Fruit fly (Drosophila melanogaster) whole organism, embryonic: ENCODE data around the gene CG43063.

ENCODE experiments used
- Awh ChIP-seq: fragments of 200-800 bp; sonication (Bioruptor generic); IDR thresholded peaks from 2 replicates; pipeline ENCODE4, ENCODE4 v1.3.6; 2022; ENCODE audit warnings: missing biosample characterization, missing genetic modification characterization
- Bgb ChIP-seq: fragments of 200-800 bp; sonication (Bioruptor generic); IDR thresholded peaks from 2 replicates; pipeline ENCODE4 v1.3.6; 2022; ENCODE audit warnings: missing biosample characterization, missing genetic modification characterization; ENCODE audit not compliant: partially characterized antibody
- Blimp-1 ChIP-seq: fragments of 200-800 bp; sonication (Bioruptor generic); optimal IDR thresholded peaks from 3 replicates; lab custom pipeline; 2018; ENCODE audit warnings: missing biosample characterization, missing genetic modification characterization, mild to moderate bottlenecking, moderate library complexity, missing genetic modification reagents
- CG10565 ChIP-seq: fragments of 200-800 bp; sonication (Bioruptor generic); optimal IDR thresholded peaks from 3 replicates; lab custom pipeline; 2016; ENCODE audit warnings: missing biosample characterization, mild to moderate bottlenecking, missing genetic modification characterization
- CG11696 ChIP-seq: fragments of 200-800 bp; sonication (Bioruptor generic); IDR thresholded peaks from 2 replicates; pipeline ENCODE4 v1.3.6; 2022; ENCODE audit warnings: missing biosample characterization, missing genetic modification characterization
- CG13287 ChIP-seq: fragments of 200-800 bp; sonication (Bioruptor generic); IDR thresholded peaks from 2 replicates; pipeline ENCODE4 v1.3.6; 2022; ENCODE audit warnings: missing biosample characterization, missing genetic modification characterization; ENCODE audit not compliant: partially characterized antibody
- CG14965 ChIP-seq: fragments of 200-800 bp; sonication (Bioruptor generic); optimal IDR thresholded peaks from 2 replicates; lab custom pipeline; 2016; ENCODE audit warnings: missing biosample characterization, missing genetic modification characterization, borderline replicate concordance
- CG15011 ChIP-seq: fragments of 200-800 bp; sonication (Bioruptor generic); optimal IDR thresholded peaks from 3 replicates; lab custom pipeline; 2018; ENCODE audit warnings: missing biosample characterization, mild to moderate bottlenecking, missing genetic modification characterization
- CG1529 ChIP-seq: fragments of 200-800 bp; sonication (Bioruptor generic); optimal IDR thresholded peaks from 3 replicates; lab custom pipeline; 2018; ENCODE audit warnings: missing biosample characterization, missing genetic modification characterization
- CG1602 ChIP-seq: fragments of 200-800 bp; sonication (Bioruptor generic); optimal IDR thresholded peaks from 3 replicates; lab custom pipeline; 2016; ENCODE audit warnings: missing biosample characterization, missing genetic modification characterization
- CG2120 ChIP-seq: fragments of 200-800 bp; sonication (Bioruptor generic); optimal IDR thresholded peaks from 3 replicates; lab custom pipeline; 2016; ENCODE audit warnings: missing biosample characterization, missing genetic modification characterization
- CG2129 ChIP-seq: fragments of 200-800 bp; sonication (Bioruptor generic); IDR thresholded peaks from 2 replicates; pipeline ENCODE4 v1.3.6; 2022; ENCODE audit warnings: missing biosample characterization, missing genetic modification characterization; ENCODE audit not compliant: partially characterized antibody
- CG3065 ChIP-seq: fragments of 200-800 bp; sonication (Bioruptor generic); optimal IDR thresholded peaks from 2 replicates; lab custom pipeline; 2016; ENCODE audit warnings: missing biosample characterization, missing genetic modification characterization
- CG31388 ChIP-seq: fragments of 200-800 bp; sonication (Bioruptor generic); optimal IDR thresholded peaks from 2 replicates; lab custom pipeline; 2016; ENCODE audit warnings: missing biosample characterization, missing genetic modification characterization
- CG32532 ChIP-seq: fragments of 200-800 bp; sonication (Bioruptor generic); IDR thresholded peaks from 2 replicates; pipeline ENCODE4 v1.3.6; 2022; ENCODE audit warnings: missing biosample characterization, missing genetic modification characterization
- CG3847 ChIP-seq: fragments of 200-800 bp; sonication (Bioruptor generic); IDR thresholded peaks from 2 replicates; pipeline ENCODE4 v1.3.6; 2022; ENCODE audit warnings: missing biosample characterization, missing genetic modification characterization
- CG4730 ChIP-seq: fragments of 200-800 bp; sonication (Bioruptor generic); IDR thresholded peaks from 2 replicates; pipeline ENCODE4 v1.3.6; 2022; ENCODE audit warnings: missing biosample characterization, missing genetic modification characterization
- CG9932 ChIP-seq: fragments of 200-800 bp; sonication (Bioruptor generic); IDR thresholded peaks from 2 replicates; pipeline ENCODE4 v1.3.6; 2022; ENCODE audit warnings: missing biosample characterization, missing genetic modification characterization
- Fer2 ChIP-seq: fragments of 200-800 bp; sonication (Bioruptor generic); optimal IDR thresholded peaks from 2 replicates; lab custom pipeline; 2018; ENCODE audit warnings: missing biosample characterization, mild to moderate bottlenecking, missing genetic modification characterization, moderate library complexity
- Hand ChIP-seq: fragments of 200-800 bp; sonication (Bioruptor generic); optimal IDR thresholded peaks from 2 replicates; lab custom pipeline; 2017; ENCODE audit warnings: mild to moderate bottlenecking, missing biosample characterization, missing genetic modification reagents, missing genetic modification characterization
- Hsf ChIP-seq: fragments of 200-800 bp; sonication (Bioruptor generic); optimal IDR thresholded peaks from 3 replicates; lab custom pipeline; 2016; ENCODE audit warnings: missing biosample characterization, missing genetic modification characterization
- Rfx ChIP-seq: fragments of 200-800 bp; sonication (Bioruptor generic); IDR thresholded peaks from 2 replicates; pipeline ENCODE4 v1.3.6; 2022; ENCODE audit warnings: missing biosample characterization, missing genetic modification characterization
- Taf1 ChIP-seq: fragments of 200-800 bp; sonication (Bioruptor generic); IDR thresholded peaks from 2 replicates; pipeline ENCODE4 v1.3.6; 2022; ENCODE audit warnings: missing biosample characterization, missing genetic modification characterization
- Tbp ChIP-seq: fragments of >200 bp; optimal IDR thresholded peaks from 2 replicates; lab custom pipeline; 2018; ENCODE audit warnings: missing biosample characterization, missing genetic modification characterization
- Vsx1 ChIP-seq: fragments of 200-800 bp; sonication (Bioruptor generic); optimal IDR thresholded peaks from 2 replicates; lab custom pipeline; 2017; ENCODE audit warnings: missing biosample characterization, mild to moderate bottlenecking, missing genetic modification characterization, missing genetic modification reagents
- YL-1 ChIP-seq: fragments of 200-800 bp; sonication (Bioruptor generic); optimal IDR thresholded peaks from 3 replicates; lab custom pipeline; 2017; ENCODE audit warnings: missing biosample characterization, mild to moderate bottlenecking, missing genetic modification characterization
- ato ChIP-seq: fragments of 200-800 bp; sonication (Bioruptor generic); IDR thresholded peaks from 2 replicates; pipeline ENCODE4 v1.3.6; 2022; ENCODE audit warnings: missing biosample characterization, missing genetic modification characterization; ENCODE audit not compliant: partially characterized antibody
- bigmax ChIP-seq: fragments of 200-800 bp; sonication (Bioruptor generic); optimal IDR thresholded peaks from 2 replicates; lab custom pipeline; 2018; ENCODE audit warnings: missing biosample characterization, mild to moderate bottlenecking, missing genetic modification characterization
- crc ChIP-seq: fragments of 200-800 bp; sonication (Bioruptor generic); optimal IDR thresholded peaks from 2 replicates; lab custom pipeline; 2016; ENCODE audit warnings: missing biosample characterization, missing genetic modification characterization
- disco-r ChIP-seq: fragments of 200-800 bp; sonication (Bioruptor generic); optimal IDR thresholded peaks from 2 replicates; lab custom pipeline; 2016; ENCODE audit warnings: missing biosample characterization, missing genetic modification characterization
- ems ChIP-seq: fragments of 200-800 bp; sonication (Bioruptor generic); optimal IDR thresholded peaks from 3 replicates; lab custom pipeline; 2016; ENCODE audit warnings: missing biosample characterization, missing genetic modification characterization
- exex ChIP-seq: fragments of 200-800 bp; sonication (Bioruptor generic); optimal IDR thresholded peaks from 4 replicates; lab custom pipeline; 2018; ENCODE audit warnings: missing biosample characterization, mild to moderate bottlenecking, missing genetic modification characterization, moderate library complexity
- gcm2 ChIP-seq: fragments of 200-800 bp; sonication (Bioruptor generic); optimal IDR thresholded peaks from 2 replicates; lab custom pipeline; 2016; ENCODE audit warnings: missing biosample characterization, missing genetic modification characterization
- h ChIP-seq: fragments of >200 bp; optimal IDR thresholded peaks from 2 replicates; lab custom pipeline; 2017
- insv ChIP-seq, 2 experiments: fragments of 200-800 bp; sonication (Bioruptor generic); optimal IDR thresholded peaks; 3 replicates each; lab custom pipeline; 2016 to 2018; ENCODE audit warnings: missing biosample characterization in 2 of 2, missing genetic modification characterization in 2 of 2
- klu ChIP-seq: fragments of 200-800 bp; sonication (Bioruptor generic); IDR thresholded peaks from 2 replicates; pipeline ENCODE4 v1.3.6; 2022; ENCODE audit warnings: missing biosample characterization, missing genetic modification characterization
- lbe ChIP-seq: fragments of 200-800 bp; sonication (Bioruptor generic); optimal IDR thresholded peaks from 2 replicates; lab custom pipeline; 2016; ENCODE audit warnings: missing biosample characterization, mild to moderate bottlenecking, missing genetic modification characterization
- mirr ChIP-seq: fragments of 200-800 bp; sonication (Bioruptor generic); optimal IDR thresholded peaks from 3 replicates; lab custom pipeline; 2018; ENCODE audit warnings: missing biosample characterization, mild to moderate bottlenecking, missing genetic modification characterization
- org-1 ChIP-seq: fragments of 200-800 bp; sonication (Bioruptor generic); optimal IDR thresholded peaks from 2 replicates; lab custom pipeline; 2017; ENCODE audit warnings: missing biosample characterization, missing genetic modification characterization
- pfk ChIP-seq: fragments of 200-800 bp; sonication (Bioruptor generic); optimal IDR thresholded peaks from 2 replicates; lab custom pipeline; 2018; ENCODE audit warnings: missing biosample characterization, mild to moderate bottlenecking, missing genetic modification characterization, moderate library complexity
- pita ChIP-seq: fragments of 200-800 bp; sonication (Bioruptor generic); optimal IDR thresholded peaks from 2 replicates; lab custom pipeline; 2017; ENCODE audit warnings: missing biosample characterization, mild to moderate bottlenecking, missing genetic modification characterization
- prd ChIP-seq, 3 experiments: fragments of >200 bp in 2 of 3; fragments of 200-800 bp in 1 of 3; sonication (Bioruptor generic) in 1 of 3; optimal IDR thresholded peaks in 2 of 3; IDR thresholded peaks in 1 of 3; 2 replicates in 2 of 3; 3 replicates in 1 of 3; pipeline versions ENCODE4 v1.3.6 to Lab custom; 2017 to 2022; ENCODE audit warnings: missing biosample characterization in 1 of 3, missing genetic modification characterization in 1 of 3
- ranshi ChIP-seq: fragments of 200-800 bp; sonication (Bioruptor generic); IDR thresholded peaks from 2 replicates; pipeline ENCODE4 v1.3.6; 2022; ENCODE audit warnings: missing biosample characterization, missing genetic modification characterization
- row ChIP-seq: fragments of 200-800 bp; sonication (Bioruptor generic); IDR thresholded peaks from 3 replicates; pipeline ENCODE4 v1.3.6; 2022; ENCODE audit warnings: missing biosample characterization, missing genetic modification characterization
- shn ChIP-seq: fragments of 200-800 bp; sonication (Bioruptor generic); optimal IDR thresholded peaks from 3 replicates; lab custom pipeline; 2016; ENCODE audit warnings: missing biosample characterization, missing genetic modification characterization
- slou ChIP-seq: fragments of 200-800 bp; sonication (Bioruptor generic); optimal IDR thresholded peaks from 3 replicates; lab custom pipeline; 2016; ENCODE audit warnings: missing biosample characterization, missing genetic modification characterization
- ssp ChIP-seq: fragments of 200-800 bp; sonication (Bioruptor generic); IDR thresholded peaks from 2 replicates; pipeline ENCODE4 v1.3.6; 2022; ENCODE audit warnings: missing biosample characterization, missing genetic modification characterization
- stc ChIP-seq: fragments of 200-800 bp; sonication (Bioruptor generic); IDR thresholded peaks from 2 replicates; pipeline ENCODE4 v1.3.6; 2022; ENCODE audit warnings: missing biosample characterization, missing genetic modification characterization
- tgo ChIP-seq: fragments of 200-800 bp; sonication (Bioruptor generic); IDR thresholded peaks from 3 replicates; pipeline ENCODE4 v1.3.6; 2022; ENCODE audit warnings: missing biosample characterization, missing genetic modification characterization
- tll ChIP-seq, 2 experiments: fragments of 200-800 bp in 1 of 2; fragments of >200 bp in 1 of 2; sonication (Bioruptor generic) in 1 of 2; optimal IDR thresholded peaks; 2 replicates each; lab custom pipeline; 2017 to 2019; ENCODE audit warnings: missing biosample characterization in 2 of 2, missing genetic modification characterization in 2 of 2, mild to moderate bottlenecking in 1 of 2, moderate library complexity in 1 of 2
- tx ChIP-seq: fragments of 200-800 bp; sonication (Bioruptor generic); optimal IDR thresholded peaks from 2 replicates; lab custom pipeline; 2016; ENCODE audit warnings: missing biosample characterization, missing genetic modification characterization

The CG43063 gene

dm6 chr3R:13068022-13068421 lies 18.0 kb upstream of the CG43063 start (continued):
- TF ChIP-seq mirr (GFP tag; lab: Kevin White, UChicago), result peak; percentile 90
- peak; percentile 97 for TF ChIP-seq Vsx1
- TF ChIP-seq Rfx (GFP tag; lab: Robert Waterston, UW), result peak; percentile 47
- TF ChIP-seq CG2129 (GFP tag; lab: Robert Waterston, UW), result no peak
- peak; percentile 90 for TF ChIP-seq org-1 (GFP tag; lab: Kevin White, UChicago)
- no peak for TF ChIP-seq CG9932 (GFP tag; lab: Robert Waterston, UW)
- TF ChIP-seq Blimp-1 (GFP tag; lab: Kevin White, UChicago), result peak; percentile 95
- peak; percentile 56; the same call in 2 of the 3 replicates for TF ChIP-seq tgo (GFP tag; lab: Robert Waterston, UW)
- peak; percentile 95 for TF ChIP-seq CG15011 (GFP tag; lab: Kevin White, UChicago)
- no peak for TF ChIP-seq ato (GFP tag; lab: Robert Waterston, UW)
- TF ChIP-seq crc, result peak; percentile 62
- TF ChIP-seq ranshi, result peak; percentile 77
- peak; percentile 64 for TF ChIP-seq Hsf (GFP tag; lab: Kevin White, UChicago)
- peak; percentile 73 for TF ChIP-seq slou (GFP tag; lab: Kevin White, UChicago)
- TF ChIP-seq ems (GFP tag; lab: Kevin White, UChicago), result peak; percentile 67
- peak; percentile 68 for TF ChIP-seq disco-r (GFP tag; lab: Kevin White, UChicago)
- TF ChIP-seq Bgb (GFP tag; lab: Robert Waterston, UW), result no peak
- no peak for TF ChIP-seq h
- no peak for TF ChIP-seq CG32532
- peak; percentile 39 for TF ChIP-seq gcm2 (GFP tag; lab: Kevin White, UChicago)
- 0 out of 2 replicates have a peak, but pooled peaks have one; percentile 28 for TF ChIP-seq CG11696 (GFP tag; lab: Robert Waterston, UW)
- peak; percentile 80 for TF ChIP-seq exex (tag; lab: Kevin White, UChicago)
- no peak for TF ChIP-seq klu
- no peak for TF ChIP-seq row (GFP tag; lab: Robert Waterston, UW)
- peak; percentile 70 for TF ChIP-seq pfk (GFP tag; lab: Kevin White, UChicago)
- peak; percentile 90 for TF ChIP-seq CG1529
- TF ChIP-seq CG31388 (GFP tag; lab: Kevin White, UChicago), result peak; percentile 44
- no peak for TF ChIP-seq Tbp
- peak; percentile 21 for TF ChIP-seq tx (GFP tag; lab: Kevin White, UChicago)
- TF ChIP-seq CG10565 (GFP tag; lab: Kevin White, UChicago), result no peak
- TF ChIP-seq CG3065 (GFP tag; lab: Kevin White, UChicago), result peak; percentile 73
- TF ChIP-seq lbe (GFP tag; lab: Kevin White, UChicago), result no peak
- TF ChIP-seq Taf1 (GFP tag; lab: Robert Waterston, UW), result no peak
- peak; percentile 24 for TF ChIP-seq CG2120 (GFP tag; lab: Kevin White, UChicago)
- no peak for TF ChIP-seq tll (GFP tag; optimal IDR thresholded peaks at IDR 0.05; lab: Kevin White, UChicago)
- TF ChIP-seq ssp (GFP tag; lab: Robert Waterston, UW), result peak; percentile 35; the same call in 1 of the 2 replicates
- TF ChIP-seq YL-1 (GFP tag; lab: Kevin White, UChicago), result peak; percentile 45
- TF ChIP-seq stc, result peak; percentile 60; the same call in 1 of the 2 replicates
- TF ChIP-seq Awh (GFP tag; lab: Robert Waterston, UW), result peak; percentile 87
- TF ChIP-seq insv (GFP tag; optimal IDR thresholded peaks at IDR 0.05; lab: Kevin White, UChicago), result peak in 1 of 2 experiments; percentile 13
- peak; percentile 68 for TF ChIP-seq bigmax (GFP tag; lab: Kevin White, UChicago)
- TF ChIP-seq pita (GFP tag; lab: Kevin White, UChicago), result no peak
- peak; percentile 14 for TF ChIP-seq shn
- TF ChIP-seq CG14965 (GFP tag; lab: Kevin White, UChicago), result peak; percentile 71
- TF ChIP-seq prd (optimal IDR thresholded peaks at IDR 0.05; lab: Kevin White, UChicago), result no peak
- TF ChIP-seq prd (GFP tag; IDR thresholded peaks at IDR 0.05; lab: Robert Waterston, UW), result no peak
- peak; percentile 82 for TF ChIP-seq Fer2 (tag; lab: Kevin White, UChicago)
- TF ChIP-seq CG4730 (GFP tag; lab: Robert Waterston, UW), result no peak
- TF ChIP-seq CG13287 (GFP tag; lab: Robert Waterston, UW), result no peak
- no peak for TF ChIP-seq Hand (GFP tag; lab: Kevin White, UChicago)
- TF ChIP-seq CG1602 (GFP tag; lab: Kevin White, UChicago), result peak; percentile 62
- TF ChIP-seq CG3847, result no peak
